Fruit fly (Drosophila melanogaster): ENCODE data around the gene eIF2A.
A peak's percentile ranks its signal among the peaks of the same experiment; 100 is the strongest.

eIF2A gene

DNA sequence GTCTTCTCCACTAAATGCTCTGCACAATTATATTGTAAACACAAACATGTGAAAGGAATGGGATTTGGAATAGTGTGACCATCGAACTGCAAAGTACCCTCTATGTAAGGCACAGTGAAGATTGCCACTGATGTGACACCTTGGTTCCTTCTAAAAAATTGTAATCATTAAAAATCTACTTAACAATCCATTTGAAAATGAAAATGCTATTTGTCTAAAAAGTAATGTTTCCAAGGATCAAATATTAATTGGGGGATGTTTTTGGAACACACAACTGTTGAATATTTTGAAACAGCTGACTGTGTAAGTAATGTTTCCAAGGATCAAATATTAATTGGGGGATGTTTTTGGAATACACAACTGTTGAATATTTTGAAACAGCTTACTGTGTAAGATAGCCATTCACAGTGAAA is 3.6 kb downstream of the eIF2A start, which contains the start of gene CG32448 (continued):
- peak; percentile 40 for TF ChIP-seq Six4 (GFP tag; optimal IDR thresholded peaks at IDR 0.05)
- peak; percentile 57 for TF ChIP-seq CG4617 (GFP tag; optimal IDR thresholded peaks at IDR 0.05; ENCODE audit: borderline replicate concordance)
- 0 out of 2 replicates have a peak, but pooled peaks have one; percentile 30 for TF ChIP-seq CG43689 (GFP tag; IDR thresholded peaks at IDR 0.05)
- TF ChIP-seq CG4820 (GFP tag; optimal IDR thresholded peaks at IDR 0.05), result peak; percentile 39
- peak; percentile 23 for TF ChIP-seq CG15514 (GFP tag; optimal IDR thresholded peaks at IDR 0.05)
- TF ChIP-seq al (GFP tag; IDR thresholded peaks at IDR 0.05), result peak; percentile 53
- no peak for TF ChIP-seq repo (GFP tag; optimal IDR thresholded peaks at IDR 0.05)
- TF ChIP-seq CG18476 (GFP tag; optimal IDR thresholded peaks at IDR 0.05), result peak; percentile 45
- TF ChIP-seq btn (GFP tag; optimal IDR thresholded peaks at IDR 0.05), result peak; percentile 28
- peak; percentile 53 for TF ChIP-seq CG4404 (GFP tag; IDR thresholded peaks at IDR 0.05)
- TF ChIP-seq cad (GFP tag; optimal IDR thresholded peaks at IDR 0.05), result no peak
- peak; percentile 41 for TF ChIP-seq Ssrp (tag; optimal IDR thresholded peaks at IDR 0.05)
- TF ChIP-seq CG12071 (GFP tag; optimal IDR thresholded peaks at IDR 0.05), result peak; percentile 24
- TF ChIP-seq hkb (optimal IDR thresholded peaks at IDR 0.05), result no peak
- peak; percentile 65; the same call in 1 of the 2 replicates for TF ChIP-seq hkb (GFP tag; IDR thresholded peaks at IDR 0.05)
- no peak for TF ChIP-seq Elba2 (GFP tag; optimal IDR thresholded peaks at IDR 0.05)
- no peak for TF ChIP-seq CTCF (GFP tag; optimal IDR thresholded peaks at IDR 0.05)
- peak; percentile 58 for TF ChIP-seq pum (GFP tag; optimal IDR thresholded peaks at IDR 0.05)
- peak; percentile 74 for TF ChIP-seq CG3847 (GFP tag; IDR thresholded peaks at IDR 0.05)
- TF ChIP-seq CG16815 (GFP tag; optimal IDR thresholded peaks at IDR 0.05), result peak; percentile 28
- TF ChIP-seq CG10209 (GFP tag; optimal IDR thresholded peaks at IDR 0.05), result peak; percentile 57
- peak; percentile 54 for TF ChIP-seq Sox102F (GFP tag; optimal IDR thresholded peaks at IDR 0.05)
- TF ChIP-seq vnd (GFP tag; IDR thresholded peaks at IDR 0.05; ENCODE audit: partially characterized antibody), result no peak
- TF ChIP-seq zfh2 (GFP tag; optimal IDR thresholded peaks at IDR 0.05), result peak; percentile 67
- no peak for TF ChIP-seq Trl (optimal IDR thresholded peaks at IDR 0.05)
- TF ChIP-seq Trl (GFP tag; optimal IDR thresholded peaks at IDR 0.05), result peak; percentile 65
- TF ChIP-seq CG18599 (GFP tag; optimal IDR thresholded peaks at IDR 0.05), result peak; percentile 56
- peak; percentile 6 for TF ChIP-seq cwo (GFP tag; optimal IDR thresholded peaks at IDR 0.05)
- TF ChIP-seq HmgZ (tag; optimal IDR thresholded peaks at IDR 0.05), result peak; percentile 29
- TF ChIP-seq bab2 (GFP tag; optimal IDR thresholded peaks at IDR 0.05), result peak; percentile 71
- TF ChIP-seq CG8290 (GFP tag; optimal IDR thresholded peaks at IDR 0.05), result peak; percentile 12
- peak in 1 of 2 experiments; percentile 82 for TF ChIP-seq CG8290 (tag; optimal IDR thresholded peaks at IDR 0.05)
- no peak for TF ChIP-seq unc-4 (GFP tag; IDR thresholded peaks at IDR 0.05; ENCODE audit: partially characterized antibody)
- 0 out of 3 replicates have a peak, but pooled peaks have one; percentile 23 for TF ChIP-seq sr (GFP tag; IDR thresholded peaks at IDR 0.05)
- TF ChIP-seq cas (GFP tag; IDR thresholded peaks at IDR 0.05), result no peak
- TF ChIP-seq bbx (GFP tag; IDR thresholded peaks at IDR 0.05; ENCODE audit: partially characterized antibody), result no peak
- peak; percentile 84 for TF ChIP-seq Rfx (GFP tag; IDR thresholded peaks at IDR 0.05)
- peak; percentile 37 for TF ChIP-seq CG9876 (GFP tag; optimal IDR thresholded peaks at IDR 0.05)
- TF ChIP-seq CG31365 (tag; optimal IDR thresholded peaks at IDR 0.05), result no peak
- peak; percentile 83 for TF ChIP-seq CG34422 (GFP tag; IDR thresholded peaks at IDR 0.05)
- peak; percentile 28 for TF ChIP-seq Blimp-1 (GFP tag; optimal IDR thresholded peaks at IDR 0.05)
- no peak for TF ChIP-seq CG11723 (GFP tag; optimal IDR thresholded peaks at IDR 0.05)
- TF ChIP-seq PHDP (tag; optimal IDR thresholded peaks at IDR 0.05), result peak; percentile 42
- peak; percentile 65; the same call in 1 of the 2 replicates for TF ChIP-seq stc (GFP tag; IDR thresholded peaks at IDR 0.05)
- TF ChIP-seq CG17385 (GFP tag; optimal IDR thresholded peaks at IDR 0.05), result peak; percentile 44
- no peak for TF ChIP-seq nerfin-2 (GFP tag; IDR thresholded peaks at IDR 0.05; ENCODE audit: partially characterized antibody)
- 0 out of 2 replicates have a peak, but pooled peaks have one; percentile 31 for TF ChIP-seq Nf-YA (GFP tag; IDR thresholded peaks at IDR 0.05)
- peak in 1 of 2 experiments; percentile 74 for TF ChIP-seq crp (GFP tag; optimal IDR thresholded peaks at IDR 0.05)
- peak; percentile 0 for TF ChIP-seq psq (GFP tag; optimal IDR thresholded peaks at IDR 0.05)
- TF ChIP-seq Side (GFP tag; optimal IDR thresholded peaks at IDR 0.05), result peak; percentile 47
- peak; percentile 30 for TF ChIP-seq HHEX (GFP tag; optimal IDR thresholded peaks at IDR 0.05)
- TF ChIP-seq peb (GFP tag; IDR thresholded peaks at IDR 0.05), result peak; percentile 59; the same call in 1 of the 2 replicates
